Worm (Caenorhabditis elegans) whole organism, dauer: Measurements from ENCODE around the gene ZK1128.1.

ENCODE experiments used
- unc-62 ChIP-seq: sonication (generic microtip); optimal IDR thresholded peaks from 2 replicates; lab custom pipeline; 2017; ENCODE audit warnings: missing biosample characterization, missing genetic modification reagents, missing genetic modification characterization

ZK1128.1 gene

DNA sequence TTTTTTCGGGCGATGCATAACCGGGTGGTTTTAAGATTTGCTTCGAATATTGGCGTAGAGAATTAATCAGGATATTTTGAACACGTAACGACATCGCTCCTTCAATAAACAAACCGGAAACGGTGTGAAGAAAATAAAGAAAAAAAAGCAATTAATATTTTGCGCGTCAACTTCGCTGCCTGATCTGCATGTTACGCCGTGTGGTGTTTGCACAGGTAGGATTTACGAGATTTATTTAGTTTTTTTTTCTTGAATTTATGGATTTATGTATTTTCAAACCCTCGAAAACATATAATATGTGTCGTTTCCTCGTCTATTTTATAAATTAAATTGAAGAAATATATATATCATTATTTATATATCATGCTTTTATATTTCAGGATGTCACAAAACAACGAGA is at the start of gene ZK1128.1, which contains the start of gene mett-10:
Gene ZK1128.1 (minus strand): TSS at position 99 of the 400 bp plus-strand sequence.
Gene mett-10 (plus strand): TSS at position 375 of the 400 bp plus-strand sequence.
- TF ChIP-seq unc-62 (GFP tag; lab: Kevin White, UChicago) = no peak

DNA sequence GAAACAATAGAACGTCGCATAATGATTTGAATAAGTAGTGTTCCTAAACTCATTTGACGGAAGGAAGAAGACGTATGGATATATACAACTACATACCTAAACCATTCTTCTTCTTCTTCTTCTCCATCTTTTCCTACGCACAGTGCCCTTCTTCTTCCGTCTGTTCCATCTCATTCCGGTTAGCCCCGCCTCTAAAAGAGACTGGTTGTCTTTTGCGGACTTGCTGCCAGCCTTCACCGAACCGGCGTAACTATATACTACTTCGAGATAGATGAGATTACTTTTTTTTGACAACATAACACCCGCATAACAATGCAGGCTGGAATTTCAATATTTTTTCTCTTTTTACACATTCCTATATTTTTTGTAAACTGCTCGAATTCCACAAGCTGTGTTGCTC is 45.8 kb upstream of the ZK1128.1 start, which contains the start of the genes K08E5.5 and mua-3:
Gene K08E5.5 (minus strand): TSS at position 101 of the 400 bp plus-strand sequence.
Gene mua-3 (plus strand): TSS at position 313 of the 400 bp plus-strand sequence.
- TF ChIP-seq unc-62 (GFP tag; lab: Kevin White, UChicago) = no peak

DNA sequence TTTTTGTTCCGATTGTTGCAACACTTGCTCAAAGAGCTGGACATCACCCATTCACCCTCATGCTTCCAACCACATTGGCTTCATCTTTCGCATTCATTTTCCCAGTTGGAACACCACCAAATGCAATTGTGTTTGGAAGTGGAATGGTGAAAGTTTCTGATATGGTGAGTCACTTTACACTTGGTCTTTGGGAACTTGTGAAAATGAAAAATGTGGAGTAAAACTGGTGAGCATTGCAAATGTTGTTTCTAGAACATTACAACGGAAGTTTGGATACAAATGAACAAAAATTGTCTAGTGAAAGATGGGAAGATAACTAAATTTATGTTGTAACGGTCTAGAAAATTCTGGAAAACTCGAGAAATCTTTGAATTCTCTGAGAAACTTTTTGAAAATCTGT is 41.7 kb upstream of the ZK1128.1 start:
- no peak for TF ChIP-seq unc-62 (GFP tag; lab: Kevin White, UChicago)

DNA sequence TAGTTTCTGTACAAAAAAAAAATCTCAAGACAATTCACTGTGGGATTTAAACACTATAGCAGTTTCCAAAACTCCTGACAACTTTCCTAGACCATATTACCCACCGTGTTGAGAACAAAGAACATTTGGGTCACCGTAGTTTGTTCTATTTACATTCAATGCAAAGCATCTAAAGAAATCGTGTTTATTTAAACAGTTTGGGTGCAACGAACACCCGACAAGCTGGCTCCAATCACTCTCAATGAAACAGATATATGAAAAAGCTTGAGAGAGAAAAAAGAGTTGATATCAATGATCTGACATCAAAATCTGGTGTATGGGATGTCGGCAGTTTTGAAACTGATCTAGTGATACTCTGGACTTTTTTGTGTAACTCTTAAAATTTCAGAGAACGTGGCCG is 40.4 kb upstream of the ZK1128.1 start:
- TF ChIP-seq unc-62 (GFP tag; lab: Kevin White, UChicago) = no peak

DNA sequence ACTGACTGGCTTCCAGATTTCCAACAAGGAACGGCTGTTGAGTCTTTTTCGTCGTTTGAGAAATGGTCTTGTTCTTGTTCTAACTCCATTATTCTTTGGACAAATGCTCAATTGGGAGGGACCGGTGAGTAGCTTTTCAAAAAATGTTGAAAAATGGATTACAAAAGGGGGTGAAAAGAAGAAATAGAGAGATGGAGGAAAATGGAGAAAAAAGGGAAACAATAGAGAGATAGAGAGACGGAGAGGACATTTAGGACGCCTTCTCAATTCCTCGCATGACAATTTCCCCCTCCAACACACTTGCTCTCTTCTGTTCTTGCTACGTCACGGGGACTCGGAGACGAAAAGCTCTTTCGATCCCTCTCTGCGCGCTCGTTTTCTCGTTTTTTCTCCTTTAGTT is 38.4 kb upstream of the ZK1128.1 start:
- no peak for TF ChIP-seq unc-62 (GFP tag; lab: Kevin White, UChicago)

DNA sequence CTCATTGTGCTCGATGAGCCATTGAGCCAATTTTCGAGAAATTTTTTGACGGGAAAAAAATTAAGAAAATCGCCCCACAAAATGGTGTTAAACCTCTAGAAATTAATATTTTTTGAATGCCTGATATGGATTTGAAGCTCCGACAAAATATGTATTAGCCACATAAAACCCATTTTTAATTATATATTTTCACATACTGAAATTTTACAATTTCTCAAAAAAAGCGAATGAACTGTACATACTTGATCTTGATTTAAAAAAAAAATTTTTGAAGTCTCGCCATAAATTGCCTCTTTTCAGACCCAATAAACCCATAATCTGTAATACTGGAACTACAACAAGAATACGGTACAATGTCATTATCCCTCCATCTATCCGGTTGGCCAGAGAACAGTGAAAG is 37.9 kb upstream of the ZK1128.1 start, which contains the start of gene nac-3:
Gene nac-3 (plus strand): TSS at position 301 of the 400 bp plus-strand sequence.
- no peak for TF ChIP-seq unc-62 (GFP tag; lab: Kevin White, UChicago)

DNA sequence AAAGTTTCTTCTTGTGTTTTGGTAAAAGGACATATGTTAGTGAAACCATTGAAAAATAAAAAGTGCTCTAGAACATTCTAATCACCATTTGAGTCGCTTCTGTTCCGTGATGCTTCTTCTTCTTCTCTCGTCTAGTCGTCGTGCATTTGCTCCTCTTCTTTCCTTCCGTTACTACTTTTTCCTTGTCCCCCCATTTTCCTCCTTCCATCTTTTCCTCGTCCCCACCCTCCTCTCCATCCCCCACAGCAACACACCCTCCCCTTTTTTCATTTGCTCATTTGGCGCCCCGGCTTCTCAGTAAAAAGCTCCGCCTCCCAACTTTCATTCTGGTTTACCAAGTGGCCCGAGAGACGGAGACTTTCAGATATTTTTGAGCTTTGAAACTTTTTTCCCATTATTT is 37.2 kb upstream of the ZK1128.1 start:
- no peak for TF ChIP-seq unc-62 (GFP tag; lab: Kevin White, UChicago)

DNA sequence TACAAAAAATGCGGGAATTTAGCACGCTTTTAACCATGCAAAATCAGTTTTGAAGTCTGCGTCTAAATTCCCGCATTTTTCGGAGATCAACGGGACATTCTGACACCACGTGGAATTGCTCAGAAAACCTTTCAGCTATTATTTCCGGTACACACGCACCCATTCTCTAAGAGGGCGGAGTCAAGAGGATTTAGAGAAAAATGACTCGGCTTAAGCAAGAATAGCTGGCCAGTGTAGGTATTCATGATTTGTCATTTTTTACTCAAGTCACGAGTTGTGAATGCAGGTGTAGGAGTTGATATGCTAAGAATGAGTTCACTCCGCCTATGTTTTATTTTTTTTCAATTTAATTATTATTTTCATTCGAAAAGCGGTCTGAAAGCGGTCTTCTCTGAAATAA is 36.1 kb upstream of the ZK1128.1 start:
- no peak for TF ChIP-seq unc-62 (GFP tag; lab: Kevin White, UChicago)

DNA sequence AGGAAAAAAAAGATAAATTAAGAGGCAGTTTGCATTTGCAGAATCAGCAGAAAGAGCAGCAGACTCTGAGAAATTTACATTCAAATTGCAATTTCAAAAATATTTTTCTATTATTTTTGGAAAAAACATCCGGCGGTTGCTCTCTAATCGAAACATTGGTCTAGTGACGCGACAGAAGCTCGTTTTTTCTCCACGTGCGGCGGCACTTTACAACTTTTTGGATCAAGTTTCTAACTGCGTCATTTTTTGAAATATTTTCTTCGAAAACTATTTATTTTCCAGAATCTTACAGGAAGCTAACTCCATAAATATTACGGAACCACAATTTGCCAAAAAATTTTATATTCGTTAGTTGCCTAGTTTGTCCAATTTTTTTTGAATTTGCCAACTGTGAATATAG is 35.4 kb upstream of the ZK1128.1 start:
- TF ChIP-seq unc-62 (GFP tag; lab: Kevin White, UChicago) = no peak

DNA sequence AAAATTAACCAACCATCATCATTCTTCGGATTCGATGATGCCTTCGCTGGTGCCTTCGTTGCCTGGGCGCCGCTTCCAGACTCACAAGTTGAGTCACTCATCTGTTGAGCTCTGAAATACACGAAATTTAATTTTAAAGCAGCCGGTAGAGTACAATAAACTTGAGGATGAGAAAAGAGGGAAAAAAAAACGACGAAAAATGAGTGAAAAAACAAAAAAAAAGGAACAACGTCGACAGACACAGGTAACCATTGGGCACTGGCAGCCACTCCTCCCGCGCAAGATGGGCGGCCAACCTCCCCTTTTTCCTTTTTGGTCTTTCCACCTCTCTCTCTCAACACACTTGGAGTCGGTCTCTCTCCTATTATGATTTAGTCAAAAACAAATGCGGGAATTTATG is 32.1 kb upstream of the ZK1128.1 start, which contains the start of gene K08E5.1:
Gene K08E5.1 (minus strand): TSS at position 101 of the 400 bp plus-strand sequence.
- no peak for TF ChIP-seq unc-62 (GFP tag; lab: Kevin White, UChicago)

DNA sequence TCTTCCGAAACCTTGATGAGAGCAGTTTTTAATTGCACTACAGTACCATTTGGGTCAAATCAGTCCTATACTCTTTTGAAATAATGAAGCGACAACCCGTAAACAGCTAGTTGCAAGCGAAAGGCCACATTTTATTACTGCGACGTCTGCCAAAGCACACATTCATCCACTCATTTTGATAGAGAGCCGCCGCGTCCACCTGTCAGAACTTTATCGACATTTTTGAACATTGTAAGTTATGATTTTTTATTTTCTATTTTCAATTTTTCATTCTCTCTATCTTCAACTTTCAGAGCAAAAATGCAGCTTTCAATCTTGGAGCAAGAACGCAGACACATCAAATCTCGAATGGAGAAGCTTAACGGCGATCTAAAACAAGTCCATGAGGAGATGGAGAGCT is 26.2 kb upstream of the ZK1128.1 start, which contains the start of gene K08E5.6:
Gene K08E5.6 (plus strand): TSS at position 301 of the 400 bp plus-strand sequence.
- no peak for TF ChIP-seq unc-62 (GFP tag; lab: Kevin White, UChicago)

DNA sequence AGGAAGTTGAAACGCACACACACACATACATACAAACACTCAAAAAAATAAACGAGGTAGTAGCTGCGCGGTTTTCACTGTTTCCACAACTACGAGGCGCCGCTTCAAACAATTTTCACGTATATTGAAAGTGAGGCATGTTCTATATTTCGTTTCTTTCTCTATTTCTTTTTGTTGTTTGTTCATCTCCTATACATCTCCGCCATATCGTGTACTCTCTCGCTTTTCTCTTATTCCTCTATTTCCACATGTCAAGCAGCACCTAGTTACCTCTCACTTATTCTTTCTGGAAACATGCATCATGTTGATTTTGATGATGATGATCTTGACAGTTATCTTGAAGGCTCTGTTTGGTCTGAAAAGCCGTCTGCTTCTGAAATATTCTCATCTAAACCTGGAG is 22.2 kb upstream of the ZK1128.1 start, which contains the start of gene ZK1128.7:
Gene ZK1128.7 (plus strand): TSS at position 229 of the 400 bp plus-strand sequence.
- no peak for TF ChIP-seq unc-62 (GFP tag; lab: Kevin White, UChicago)

DNA sequence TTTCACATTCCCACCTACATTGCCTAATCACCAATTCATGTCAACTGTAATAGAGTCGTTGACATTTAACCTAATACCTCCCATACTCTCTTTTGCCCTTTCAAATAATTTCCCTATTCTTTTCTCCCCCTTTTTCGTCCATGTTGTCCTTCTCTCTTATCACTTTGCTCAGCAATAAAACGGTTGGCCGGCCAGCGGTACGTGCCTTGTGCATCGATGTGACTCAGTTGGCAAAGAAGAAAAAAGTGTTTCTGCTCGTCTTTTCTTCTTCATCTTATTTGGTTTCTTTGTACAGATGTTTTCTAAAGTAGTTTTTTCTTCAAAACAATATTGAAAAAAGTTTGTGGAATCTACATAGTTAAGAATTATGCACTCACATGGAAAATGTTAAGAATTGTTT is 20.0 kb upstream of the ZK1128.1 start:
- TF ChIP-seq unc-62 (GFP tag; lab: Kevin White, UChicago) = no peak

DNA sequence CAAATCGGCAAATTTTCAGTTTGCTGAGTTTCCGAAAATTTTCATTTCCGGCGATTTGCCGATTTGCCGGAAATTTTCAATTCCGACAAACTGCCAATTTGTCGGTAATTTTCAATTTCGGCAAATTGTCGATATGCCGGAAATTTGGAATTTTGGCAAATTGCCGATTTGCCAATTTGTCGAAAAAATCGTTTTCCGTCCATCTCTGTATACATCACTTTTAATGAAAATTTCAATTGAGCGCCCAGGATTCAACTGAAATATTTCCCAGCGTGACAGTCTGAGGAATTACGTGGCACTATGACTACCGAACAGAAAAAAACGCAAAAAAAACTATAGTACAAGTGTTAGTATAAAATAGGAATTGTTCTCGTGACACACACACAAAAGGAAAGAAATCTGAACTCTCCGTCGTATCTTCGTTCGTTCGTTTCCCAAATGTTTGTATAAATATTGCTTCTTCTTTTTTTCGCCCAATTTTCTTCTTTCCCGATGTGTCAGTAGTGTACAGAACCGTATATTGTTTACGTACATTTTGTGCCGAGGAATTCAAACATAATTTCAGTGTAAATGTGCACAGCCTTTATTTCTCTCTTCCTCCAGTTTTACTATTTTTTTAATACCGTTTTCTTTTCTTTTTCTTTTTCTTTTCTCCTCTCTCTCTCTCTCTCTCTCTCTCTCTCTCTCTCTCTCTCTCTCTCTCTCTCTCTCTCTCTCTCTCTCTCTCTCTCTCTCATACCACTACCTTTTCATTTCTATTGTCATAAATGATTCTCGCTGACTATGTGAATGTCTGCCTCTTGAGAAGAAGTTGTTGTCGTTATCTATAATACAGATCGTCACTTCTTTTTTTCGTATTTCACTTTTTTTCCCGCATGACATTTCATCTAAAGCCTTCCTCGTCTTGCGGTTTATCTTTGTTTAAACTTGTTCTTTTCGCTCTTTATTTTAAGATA is 18.2 kb upstream of the ZK1128.1 start:
- TF ChIP-seq unc-62 (GFP tag; lab: Kevin White, UChicago) = no peak

DNA sequence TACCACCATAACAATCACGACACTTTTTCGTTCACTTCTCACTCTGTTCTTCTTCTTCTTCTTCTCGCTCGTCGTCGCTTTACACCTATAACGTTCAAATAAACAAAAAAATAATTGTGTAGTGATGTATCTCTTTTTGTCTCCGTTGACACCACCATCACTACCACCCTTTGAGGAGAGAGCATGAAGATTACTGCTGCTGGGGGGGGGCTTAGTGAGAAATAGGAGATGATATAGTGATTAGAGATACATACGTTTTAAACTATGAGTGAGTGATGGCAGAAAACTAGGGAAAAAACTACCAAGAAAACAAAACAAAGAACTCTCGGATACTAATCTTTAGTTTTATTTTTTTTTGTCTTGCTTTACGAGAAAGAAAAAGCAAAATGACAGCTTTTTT is 11.8 kb upstream of the ZK1128.1 start:
- TF ChIP-seq unc-62 (GFP tag; lab: Kevin White, UChicago) = no peak

DNA sequence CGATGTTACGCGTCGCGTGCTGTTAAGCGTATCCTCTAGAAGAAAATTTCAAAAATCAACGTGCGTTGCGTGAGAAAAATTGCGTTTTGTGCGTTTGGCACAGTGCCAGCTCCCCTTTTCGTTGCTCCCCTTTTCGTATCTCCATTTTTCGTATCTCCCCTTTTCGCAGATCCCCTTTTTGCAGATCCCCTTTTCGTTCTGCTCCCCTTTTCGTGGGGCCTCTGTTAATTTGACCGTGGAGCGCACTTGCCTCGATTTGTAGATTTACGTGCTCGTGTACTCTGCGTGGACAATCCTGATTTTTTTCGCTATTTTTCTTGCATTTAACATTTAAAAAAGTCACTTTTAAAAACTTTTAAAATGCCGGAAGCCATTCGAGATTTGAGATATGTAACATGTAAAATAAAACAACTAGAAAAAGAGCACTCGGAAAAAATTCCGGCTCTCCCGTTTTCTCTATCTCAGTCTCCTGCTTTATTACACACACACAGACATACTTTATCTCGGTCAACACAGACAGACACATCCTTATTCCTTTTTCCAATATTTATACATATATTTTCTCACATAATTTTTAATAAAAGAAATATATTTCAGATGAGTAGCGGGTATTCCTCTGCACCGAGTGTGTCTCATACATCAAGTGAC is 9.2 kb upstream of the ZK1128.1 start, which contains the start of gene ttll-4:
Gene ttll-4 (plus strand): TSS at position 598 of the 648 bp plus-strand sequence.
- no peak for TF ChIP-seq unc-62 (GFP tag; lab: Kevin White, UChicago)
